Fruit fly (Drosophila melanogaster): ENCODE measurements around the gene CG44422.

- no peak for TF ChIP-seq CG8478 (optimal IDR thresholded peaks at IDR 0.05)
- TF ChIP-seq CTCF (optimal IDR thresholded peaks at IDR 0.05), result no peak
Measured at dm6 chrX:11311108-11311507, 8.5 kb upstream of the CG44422 start, which contains the start of gene Ir10a.

Data from S2 (cell line).